Worm (Caenorhabditis elegans) whole organism, mixed stage, embryonic: Measurements from ENCODE around the gene B0432.8.

Experiments used
- lin-13 ChIP-seq: fragments of 150-350 bp; optimal IDR thresholded peaks from 2 replicates; lab custom pipeline; 2014; ENCODE audit warnings: missing biosample characterization, missing genetic modification characterization
- mab-5 ChIP-seq: fragments of 150-350 bp; optimal IDR thresholded peaks from 2 replicates; lab custom pipeline; 2014; ENCODE audit warnings: missing biosample characterization, missing genetic modification characterization
- unc-39 ChIP-seq: fragments of 150-350 bp; optimal IDR thresholded peaks from 2 replicates; lab custom pipeline; 2014; ENCODE audit warnings: missing biosample characterization, missing genetic modification characterization

DNA sequence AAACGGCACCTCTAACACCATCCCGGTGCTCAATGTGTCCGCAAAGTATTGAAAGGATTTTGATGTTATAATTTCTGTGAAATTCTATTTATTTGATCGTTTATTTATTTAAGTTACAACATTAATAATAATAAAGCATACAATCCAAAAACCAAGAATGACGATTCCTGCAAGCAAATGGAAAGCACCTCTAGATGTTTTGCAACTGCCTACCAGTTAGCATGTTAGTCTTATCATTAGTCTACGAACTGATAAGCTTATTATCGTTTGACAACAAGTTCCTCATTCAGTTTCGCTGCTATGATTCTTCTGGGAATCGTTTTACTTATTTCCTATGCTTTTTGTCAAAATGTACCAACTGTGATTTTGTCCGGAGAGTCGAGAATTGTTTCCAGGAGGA is 21.1 kb upstream of the B0432.8 start, which contains the start of gene K01A2.6:
- TF ChIP-seq mab-5 (tag; lab: Kevin White, UChicago) (no peak), lin-13 (tag; lab: Kevin White, UChicago) (no peak), unc-39 (no peak)
